Fruit fly (Drosophila melanogaster): ENCODE data around the gene mRpS6.

The mRpS6 gene

DNA sequence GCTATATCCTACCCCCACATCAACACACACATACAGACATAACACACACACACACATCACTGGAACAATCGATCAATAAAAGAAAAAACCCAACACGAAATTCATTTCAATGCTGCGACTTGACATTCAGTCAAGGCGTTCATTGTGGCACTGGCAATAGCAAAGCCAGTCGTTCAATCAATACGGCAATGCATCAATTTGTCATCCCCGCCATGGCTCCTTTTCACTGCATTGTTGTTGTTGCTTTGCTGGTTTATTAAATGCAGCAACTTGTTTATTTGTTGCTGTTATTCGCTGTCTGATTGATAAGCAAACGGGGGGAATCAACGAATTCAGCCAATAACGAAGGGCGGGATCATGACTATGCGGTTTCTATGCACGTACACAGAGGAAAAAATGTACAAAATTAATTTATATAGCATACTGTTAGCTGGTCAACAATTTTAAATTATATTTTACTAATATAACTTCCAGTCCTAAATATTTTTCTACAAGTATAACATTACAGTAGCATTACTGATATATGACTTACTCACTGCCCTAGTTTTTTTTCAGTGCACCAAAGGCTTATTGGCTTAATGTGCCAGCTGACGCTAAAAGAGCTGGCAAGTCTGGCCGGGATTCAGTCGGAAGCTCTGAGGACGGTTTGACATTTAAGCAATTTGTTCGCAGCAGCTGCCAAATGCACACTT lies 11.5 kb downstream of the mRpS6 start:
- TF ChIP-seq pan (optimal IDR thresholded peaks at IDR 0.05) (no peak), CG8478 (optimal IDR thresholded peaks at IDR 0.05) (no peak), psq (optimal IDR thresholded peaks at IDR 0.05) (no peak), usp (GFP tag; optimal IDR thresholded peaks at IDR 0.05) (no peak), Dll (optimal IDR thresholded peaks at IDR 0.05) (no peak), EcR (GFP tag; optimal IDR thresholded peaks at IDR 0.05) (no peak)

dm6 chr3L:4377496-4377895 lies 13.1 kb downstream of the mRpS6 start:
- TF ChIP-seq Dll (optimal IDR thresholded peaks at IDR 0.05) = no peak
- TF ChIP-seq EcR (GFP tag; optimal IDR thresholded peaks at IDR 0.05) = no peak
- no peak for TF ChIP-seq pan (optimal IDR thresholded peaks at IDR 0.05)
- TF ChIP-seq CG8478 (optimal IDR thresholded peaks at IDR 0.05) = no peak
- TF ChIP-seq psq (optimal IDR thresholded peaks at IDR 0.05) = no peak
- no peak for TF ChIP-seq usp (GFP tag; optimal IDR thresholded peaks at IDR 0.05)

- TF ChIP-seq pan (optimal IDR thresholded peaks at IDR 0.05) (no peak), CG8478 (optimal IDR thresholded peaks at IDR 0.05) (no peak), EcR (GFP tag; optimal IDR thresholded peaks at IDR 0.05) (no peak), usp (GFP tag; optimal IDR thresholded peaks at IDR 0.05) (no peak), Dll (optimal IDR thresholded peaks at IDR 0.05) (no peak), psq (optimal IDR thresholded peaks at IDR 0.05) (no peak)
Measured at dm6 chr3L:4378895-4379294, 14.5 kb downstream of the mRpS6 start.

DNA sequence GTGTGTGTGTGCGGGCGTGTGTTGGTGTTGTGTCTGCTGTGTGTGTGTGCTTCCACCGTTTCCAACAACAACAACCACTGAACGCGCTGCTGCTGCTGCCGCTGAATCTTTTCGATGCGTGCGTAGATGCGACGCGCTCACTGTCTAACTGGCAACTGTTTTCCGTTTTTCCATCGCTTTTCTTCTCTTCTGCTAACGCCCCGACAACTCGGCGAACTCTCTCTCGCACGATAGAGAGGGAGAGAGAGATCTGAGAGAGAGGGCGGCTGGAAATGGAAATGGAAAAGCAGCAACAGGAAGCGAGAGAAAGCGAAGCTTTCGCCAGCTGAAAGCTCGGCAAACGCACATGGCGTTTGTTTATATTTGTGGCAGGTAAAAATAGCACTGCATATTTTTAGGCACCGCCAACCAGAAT lies 15.9 kb downstream of the mRpS6 start, which contains the start of gene DopEcR:
Gene DopEcR (minus strand): TSS at position 157 of the 415 bp plus-strand sequence.
- no peak for TF ChIP-seq pan (optimal IDR thresholded peaks at IDR 0.05)
- TF ChIP-seq psq (optimal IDR thresholded peaks at IDR 0.05) = no peak
- no peak for TF ChIP-seq CG8478 (optimal IDR thresholded peaks at IDR 0.05)
- no peak for TF ChIP-seq usp (GFP tag; optimal IDR thresholded peaks at IDR 0.05)
- no peak for TF ChIP-seq EcR (GFP tag; optimal IDR thresholded peaks at IDR 0.05)
- peak; percentile 41 for TF ChIP-seq Dll (optimal IDR thresholded peaks at IDR 0.05)

dm6 chr3L:4381529-4381928 lies 17.2 kb downstream of the mRpS6 start, which contains the start of gene CG32240:
TSS of gene CG32240 (minus strand) at chr3L:4381629.
- no peak for TF ChIP-seq pan (optimal IDR thresholded peaks at IDR 0.05)
- no peak for TF ChIP-seq psq (optimal IDR thresholded peaks at IDR 0.05)
- no peak for TF ChIP-seq EcR (GFP tag; optimal IDR thresholded peaks at IDR 0.05)
- TF ChIP-seq usp (GFP tag; optimal IDR thresholded peaks at IDR 0.05) = no peak
- no peak for TF ChIP-seq CG8478 (optimal IDR thresholded peaks at IDR 0.05)
- no peak for TF ChIP-seq Dll (optimal IDR thresholded peaks at IDR 0.05)

DNA sequence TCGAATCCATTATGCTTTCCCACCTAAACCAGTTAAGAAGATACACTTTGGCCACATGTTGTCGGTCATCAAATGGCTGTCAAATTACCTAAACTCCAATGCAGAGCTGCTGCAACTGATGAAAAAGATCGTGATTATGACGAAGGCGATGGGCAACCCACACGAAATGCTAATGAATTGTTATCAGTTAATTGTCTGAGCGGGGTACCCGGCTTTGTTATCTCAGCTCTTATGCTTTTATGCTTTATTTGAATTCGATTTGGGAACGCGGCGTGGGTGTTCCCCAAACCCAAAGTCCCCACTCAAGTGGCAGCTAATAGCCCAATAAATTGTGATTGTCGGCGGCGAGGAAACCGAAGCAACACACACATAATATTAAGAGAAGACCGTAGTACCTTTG lies 18.2 kb downstream of the mRpS6 start:
- TF ChIP-seq psq (optimal IDR thresholded peaks at IDR 0.05) (no peak), CG8478 (optimal IDR thresholded peaks at IDR 0.05) (no peak), Dll (optimal IDR thresholded peaks at IDR 0.05) (no peak), pan (optimal IDR thresholded peaks at IDR 0.05) (no peak), EcR (GFP tag; optimal IDR thresholded peaks at IDR 0.05) (no peak), usp (GFP tag; optimal IDR thresholded peaks at IDR 0.05) (no peak)

dm6 chr3L:4383104-4383503 lies 18.8 kb downstream of the mRpS6 start:
- TF ChIP-seq psq (optimal IDR thresholded peaks at IDR 0.05) (no peak), EcR (GFP tag; optimal IDR thresholded peaks at IDR 0.05) (no peak), CG8478 (optimal IDR thresholded peaks at IDR 0.05) (no peak), usp (GFP tag; optimal IDR thresholded peaks at IDR 0.05) (no peak), Dll (optimal IDR thresholded peaks at IDR 0.05) (no peak), pan (optimal IDR thresholded peaks at IDR 0.05) (no peak)

dm6 chr3L:4383543-4384325 lies 19.4 kb downstream of the mRpS6 start:
- TF ChIP-seq Dll (optimal IDR thresholded peaks at IDR 0.05) = no peak
- no peak for TF ChIP-seq psq (optimal IDR thresholded peaks at IDR 0.05)
- TF ChIP-seq CG8478 (optimal IDR thresholded peaks at IDR 0.05) = no peak
- no peak for TF ChIP-seq pan (optimal IDR thresholded peaks at IDR 0.05)
- no peak for TF ChIP-seq usp (GFP tag; optimal IDR thresholded peaks at IDR 0.05)
- TF ChIP-seq EcR (GFP tag; optimal IDR thresholded peaks at IDR 0.05) = no peak

- TF ChIP-seq EcR (GFP tag; optimal IDR thresholded peaks at IDR 0.05) = no peak
- no peak for TF ChIP-seq psq (optimal IDR thresholded peaks at IDR 0.05)
- TF ChIP-seq pan (optimal IDR thresholded peaks at IDR 0.05) = no peak
- no peak for TF ChIP-seq CG8478 (optimal IDR thresholded peaks at IDR 0.05)
- TF ChIP-seq Dll (optimal IDR thresholded peaks at IDR 0.05) = no peak
- TF ChIP-seq usp (GFP tag; optimal IDR thresholded peaks at IDR 0.05) = no peak
Measured at dm6 chr3L:4384326-4384662, 19.9 kb downstream of the mRpS6 start, which contains the start of gene slow. TSS of gene slow (plus strand) at chr3L:4384442.

- no peak for TF ChIP-seq CG8478 (optimal IDR thresholded peaks at IDR 0.05)
- TF ChIP-seq psq (optimal IDR thresholded peaks at IDR 0.05) = no peak
- no peak for TF ChIP-seq Dll (optimal IDR thresholded peaks at IDR 0.05)
- no peak for TF ChIP-seq EcR (GFP tag; optimal IDR thresholded peaks at IDR 0.05)
- no peak for TF ChIP-seq usp (GFP tag; optimal IDR thresholded peaks at IDR 0.05)
- no peak for TF ChIP-seq pan (optimal IDR thresholded peaks at IDR 0.05)
Measured at dm6 chr3L:4388215-4388614, 23.9 kb downstream of the mRpS6 start.

DNA sequence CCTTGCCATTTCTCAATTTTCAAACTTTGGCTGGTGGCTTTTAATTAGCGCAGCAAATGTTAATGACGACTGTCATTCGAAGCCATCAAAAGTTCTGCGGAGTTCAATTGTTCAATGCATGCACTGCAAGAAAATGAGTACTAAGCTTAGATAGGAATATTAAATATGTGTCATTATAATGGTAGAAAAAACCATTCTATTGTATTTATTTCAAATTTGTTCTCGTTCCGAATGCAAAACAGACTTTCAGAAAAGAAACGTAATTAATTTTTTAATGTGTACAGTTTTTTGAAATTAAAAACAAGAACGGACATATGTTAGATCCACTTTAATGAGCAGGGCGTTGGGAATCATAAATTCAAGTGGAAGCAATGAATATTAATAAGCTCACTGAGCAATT lies 24.8 kb downstream of the mRpS6 start:
- TF ChIP-seq EcR (GFP tag; optimal IDR thresholded peaks at IDR 0.05) (no peak), Dll (optimal IDR thresholded peaks at IDR 0.05) (no peak), psq (optimal IDR thresholded peaks at IDR 0.05) (no peak), usp (GFP tag; optimal IDR thresholded peaks at IDR 0.05) (no peak), pan (optimal IDR thresholded peaks at IDR 0.05) (no peak), CG8478 (optimal IDR thresholded peaks at IDR 0.05) (no peak)

DNA sequence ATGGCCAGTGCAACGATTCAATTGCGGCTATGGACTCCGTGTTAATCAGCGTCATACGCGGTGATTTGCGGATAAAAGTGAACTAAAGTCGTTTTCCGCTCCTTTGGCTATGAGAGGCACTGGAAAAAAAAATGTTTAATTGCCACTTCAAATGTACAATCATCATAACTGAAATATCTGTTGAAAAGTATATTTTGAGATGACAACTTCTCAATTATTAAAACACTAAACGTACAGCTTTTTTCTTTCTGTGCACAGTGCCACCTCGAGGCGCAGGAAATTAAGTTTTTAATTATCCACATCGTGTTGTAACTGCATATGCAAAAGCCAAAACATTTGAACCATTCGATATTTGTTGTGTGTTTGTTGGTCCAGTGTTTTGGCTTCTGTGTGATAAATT lies 28.5 kb downstream of the mRpS6 start:
- TF ChIP-seq EcR (GFP tag; optimal IDR thresholded peaks at IDR 0.05) (no peak), CG8478 (optimal IDR thresholded peaks at IDR 0.05) (no peak), psq (optimal IDR thresholded peaks at IDR 0.05) (no peak)

All from whole organism.